Fruit fly (Drosophila melanogaster): ENCODE results near the gene Josd.

Josd gene

DNA sequence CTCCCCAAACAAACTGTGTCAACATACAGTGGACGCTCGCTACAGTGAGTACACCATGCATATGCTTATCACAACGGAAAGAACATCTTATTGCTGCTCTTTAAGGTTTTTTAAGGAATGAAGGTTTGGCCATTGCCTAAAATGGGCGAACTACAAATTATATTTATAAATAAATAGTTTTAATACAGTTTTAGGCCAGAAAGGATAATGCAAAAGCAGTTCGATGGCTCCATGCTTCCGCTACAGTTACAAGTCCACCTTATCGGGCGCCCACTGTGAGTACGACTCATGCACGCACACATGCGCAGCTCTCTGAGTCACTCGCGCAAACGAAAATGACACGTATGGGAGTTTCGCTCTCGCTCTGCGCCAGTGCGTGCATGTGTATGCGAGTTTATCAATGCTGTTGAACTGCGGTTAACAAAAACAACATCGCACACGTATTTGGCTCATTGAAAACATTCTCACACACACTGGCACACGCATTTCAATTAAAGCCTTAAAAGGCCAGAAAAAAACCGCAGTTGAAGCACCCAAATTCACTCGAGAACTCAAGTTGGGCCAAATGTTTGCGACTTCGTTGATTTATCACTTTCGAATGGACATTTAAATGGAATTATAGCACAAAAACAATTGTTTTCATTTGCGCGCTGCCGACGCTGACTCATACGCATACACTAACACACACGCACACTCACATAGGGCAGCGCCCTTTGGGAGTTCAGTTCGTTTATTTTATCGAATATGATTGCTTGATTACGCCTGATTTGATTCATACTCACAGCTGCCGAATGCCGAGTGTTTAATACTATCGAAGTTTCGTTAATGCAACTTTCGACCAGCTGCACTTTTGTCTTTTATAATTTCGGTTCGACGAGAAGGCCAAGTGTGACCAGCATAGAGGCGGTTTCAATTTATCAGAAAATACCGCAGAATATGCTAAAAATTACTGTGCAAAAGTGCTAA lies 36.5 kb upstream of the Josd start, which contains the start of gene sqh (continued):
- no peak for TF ChIP-seq tio (GFP tag; optimal IDR thresholded peaks at IDR 0.05)
- TF ChIP-seq Nf-YC (tag; optimal IDR thresholded peaks at IDR 0.05), result peak; percentile 84
- peak; percentile 85 for TF ChIP-seq Fer3 (tag; optimal IDR thresholded peaks at IDR 0.05)
- no peak; the same call in 2 of the 3 replicates for TF ChIP-seq sr (GFP tag; IDR thresholded peaks at IDR 0.05)
- TF ChIP-seq CG11456 (GFP tag; IDR thresholded peaks at IDR 0.05), result peak; percentile 89
- peak; percentile 44 for TF ChIP-seq CG7928 (GFP tag; optimal IDR thresholded peaks at IDR 0.05)
- TF ChIP-seq CG13424 (tag; optimal IDR thresholded peaks at IDR 0.05), result peak; percentile 92
- TF ChIP-seq CG14050 (GFP tag; IDR thresholded peaks at IDR 0.05), result peak; percentile 89
- TF ChIP-seq kah (GFP tag; optimal IDR thresholded peaks at IDR 0.05), result peak; percentile 77
- no peak for TF ChIP-seq luna (GFP tag; optimal IDR thresholded peaks at IDR 0.05)
- peak; percentile 85 for TF ChIP-seq jigr1 (GFP tag; IDR thresholded peaks at IDR 0.05)
- TF ChIP-seq lov (optimal IDR thresholded peaks at IDR 0.05), result no peak
- TF ChIP-seq lov (GFP tag; IDR thresholded peaks at IDR 0.05), result peak; percentile 73; the same call in 2 of the 3 replicates
- TF ChIP-seq Abd-B (GFP tag; optimal IDR thresholded peaks at IDR 0.05), result peak; percentile 85
- TF ChIP-seq wdn (GFP tag; IDR thresholded peaks at IDR 0.05), result peak; percentile 85
- peak; percentile 66 for TF ChIP-seq CG1603 (tag; optimal IDR thresholded peaks at IDR 0.05)
- peak; percentile 68 for TF ChIP-seq gcm2 (GFP tag; optimal IDR thresholded peaks at IDR 0.05)
- peak; percentile 60 for TF ChIP-seq CG8290 (GFP tag; optimal IDR thresholded peaks at IDR 0.05)
- peak in 1 of 2 experiments; percentile 55 for TF ChIP-seq CG8290 (tag; optimal IDR thresholded peaks at IDR 0.05)
- TF ChIP-seq klu (GFP tag; IDR thresholded peaks at IDR 0.05), result peak; percentile 82
- TF ChIP-seq CG34422 (GFP tag; IDR thresholded peaks at IDR 0.05), result peak; percentile 88
- TF ChIP-seq hth (optimal IDR thresholded peaks at IDR 0.05), result no peak
- peak; percentile 2 for TF ChIP-seq Myb (GFP tag; optimal IDR thresholded peaks at IDR 0.05)
- TF ChIP-seq lola (GFP tag; optimal IDR thresholded peaks at IDR 0.05), result peak in 1 of 3 experiments; percentile 84
- TF ChIP-seq CG32767 (GFP tag; IDR thresholded peaks at IDR 0.05), result peak; percentile 89
- TF ChIP-seq ara (GFP tag; IDR thresholded peaks at IDR 0.05), result peak; percentile 86
- TF ChIP-seq Opbp (GFP tag; IDR thresholded peaks at IDR 0.05; ENCODE audit: partially characterized antibody), result no peak
- TF ChIP-seq Pdp1 (GFP tag; optimal IDR thresholded peaks at IDR 0.05), result peak; percentile 40 to 56
- TF ChIP-seq Tbp (GFP tag; optimal IDR thresholded peaks at IDR 0.05), result no peak
- peak; percentile 90 for TF ChIP-seq CG1529 (GFP tag; optimal IDR thresholded peaks at IDR 0.05)
- peak; percentile 77 for TF ChIP-seq CG8478 (optimal IDR thresholded peaks at IDR 0.05)
- peak; percentile 54 for TF ChIP-seq YL-1 (GFP tag; optimal IDR thresholded peaks at IDR 0.05)
- peak; percentile 86 for TF ChIP-seq Hand (GFP tag; optimal IDR thresholded peaks at IDR 0.05)
- peak; percentile 51 for TF ChIP-seq ftz-f1 (GFP tag; optimal IDR thresholded peaks at IDR 0.05)
- peak; percentile 79 for TF ChIP-seq CG11085 (GFP tag; IDR thresholded peaks at IDR 0.05)
- peak; percentile 77; the same call in 1 of the 4 replicates for TF ChIP-seq chinmo (GFP tag; IDR thresholded peaks at IDR 0.05; ENCODE audit: partially characterized antibody)
- peak; percentile 83 for TF ChIP-seq MESR4 (GFP tag; optimal IDR thresholded peaks at IDR 0.05)
- TF ChIP-seq sc (optimal IDR thresholded peaks at IDR 0.05), result no peak
- peak; percentile 72 for TF ChIP-seq sc (GFP tag; optimal IDR thresholded peaks at IDR 0.05)
- peak; percentile 71 for TF ChIP-seq CG14710 (tag; optimal IDR thresholded peaks at IDR 0.05)
- TF ChIP-seq Nf-YB (GFP tag; optimal IDR thresholded peaks at IDR 0.05), result peak; percentile 69
- TF ChIP-seq tup (GFP tag; optimal IDR thresholded peaks at IDR 0.05), result peak; percentile 47
- TF ChIP-seq CG7963 (GFP tag; IDR thresholded peaks at IDR 0.05; ENCODE audit: partially characterized antibody), result no peak
- peak; percentile 89 for TF ChIP-seq E2f1 (GFP tag; IDR thresholded peaks at IDR 0.05)
- peak; percentile 90 for TF ChIP-seq CG7556 (GFP tag; optimal IDR thresholded peaks at IDR 0.05)
- TF ChIP-seq ranshi (GFP tag; IDR thresholded peaks at IDR 0.05), result peak; percentile 83
- TF ChIP-seq schlank (tag; optimal IDR thresholded peaks at IDR 0.05), result peak; percentile 73
- TF ChIP-seq CG8089 (GFP tag; optimal IDR thresholded peaks at IDR 0.05), result peak; percentile 21
- TF ChIP-seq Atf3 (GFP tag; optimal IDR thresholded peaks at IDR 0.05), result peak; percentile 44
